Fruit fly (Drosophila melanogaster) whole organism, embryonic: ENCODE measurements around the gene odd.
A peak's percentile ranks its signal among the peaks of the same experiment; 100 is the strongest.

Source experiments
- Atf6 ChIP-seq: fragments of 200-800 bp; sonication (Bioruptor generic); IDR thresholded peaks from 2 replicates; pipeline ENCODE4 v1.3.6; 2022; ENCODE audit warnings: missing biosample characterization, missing genetic modification characterization
- Blimp-1 ChIP-seq: fragments of 200-800 bp; sonication (Bioruptor generic); optimal IDR thresholded peaks from 3 replicates; lab custom pipeline; 2018; ENCODE audit warnings: missing biosample characterization, missing genetic modification characterization, mild to moderate bottlenecking, moderate library complexity, missing genetic modification reagents
- CG4282 ChIP-seq: fragments of 200-800 bp; sonication (Bioruptor generic); optimal IDR thresholded peaks from 2 replicates; lab custom pipeline; 2016; ENCODE audit warnings: missing biosample characterization, missing genetic modification characterization
- CG4360 ChIP-seq: fragments of 200-800 bp; sonication (Bioruptor generic); IDR thresholded peaks from 2 replicates; pipeline ENCODE4 v1.3.6; 2022; ENCODE audit warnings: missing biosample characterization, missing genetic modification characterization
- CG8478 ChIP-seq: fragments of >200 bp; optimal IDR thresholded peaks from 2 replicates; lab custom pipeline; 2018
- CG9876 ChIP-seq: fragments of 200-800 bp; sonication (Bioruptor generic); optimal IDR thresholded peaks from 2 replicates; lab custom pipeline; 2016; ENCODE audit warnings: missing biosample characterization, missing genetic modification characterization
- Dek ChIP-seq: fragments of 200-800 bp; sonication (Bioruptor generic); optimal IDR thresholded peaks from 3 replicates; lab custom pipeline; 2019; ENCODE audit warnings: missing biosample characterization, mild to moderate bottlenecking, missing genetic modification characterization, moderate library complexity
- Fer3 ChIP-seq: fragments of 200-800 bp; sonication (Bioruptor generic); optimal IDR thresholded peaks from 2 replicates; lab custom pipeline; 2018; ENCODE audit warnings: missing biosample characterization, mild to moderate bottlenecking, missing genetic modification characterization, moderate library complexity
- ase ChIP-seq: fragments of 200-800 bp; sonication (Bioruptor generic); IDR thresholded peaks from 3 replicates; pipeline ENCODE4 v1.3.6; 2022; ENCODE audit warnings: missing biosample characterization, missing genetic modification characterization
- jumu ChIP-seq: fragments of 200-800 bp; sonication (Bioruptor generic); optimal IDR thresholded peaks from 3 replicates; lab custom pipeline; 2016; ENCODE audit warnings: missing biosample characterization, missing genetic modification characterization

DNA sequence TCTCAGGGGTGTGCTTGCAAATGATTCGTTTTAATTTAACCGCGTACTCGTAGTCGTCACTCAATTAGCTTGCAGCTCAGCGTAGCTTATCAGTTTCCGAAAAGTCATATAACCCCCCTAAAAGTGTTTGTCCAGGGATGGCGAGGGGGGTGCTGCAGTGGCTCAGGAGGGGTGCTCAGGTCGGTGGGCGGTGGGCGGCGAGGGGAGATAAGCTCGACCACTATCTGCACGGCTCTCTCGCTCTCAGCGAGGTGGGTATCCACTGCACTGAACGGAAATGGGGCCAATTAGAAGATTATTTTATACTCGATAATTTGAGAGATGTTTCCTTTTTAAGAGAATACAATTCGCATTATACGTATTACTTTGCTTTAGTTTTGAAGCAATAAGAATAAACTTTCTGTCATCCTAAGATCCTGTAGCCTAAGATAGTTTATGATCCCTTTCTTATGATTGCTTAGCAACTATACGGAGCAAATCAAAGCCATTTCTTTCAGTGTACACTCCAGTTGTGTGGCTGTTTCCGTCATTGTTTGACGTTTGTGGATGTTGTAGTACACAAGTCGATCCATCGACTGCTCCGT lies 33.3 kb downstream of the odd start:
- TF ChIP-seq CG4282 (GFP tag; lab: Kevin White, UChicago) (no peak), jumu (GFP tag; lab: Kevin White, UChicago) (peak; percentile 53), Atf6 (GFP tag; lab: Robert Waterston, UW) (peak; percentile 36; the same call in 1 of the 2 replicates), Dek (tag; lab: Kevin White, UChicago) (peak; percentile 54), Blimp-1 (GFP tag; lab: Kevin White, UChicago) (peak; percentile 66), ase (GFP tag; lab: Robert Waterston, UW) (0 out of 3 replicates have a peak, but pooled peaks have one; percentile 37), CG8478 (lab: Kevin White, UChicago) (no peak), CG9876 (GFP tag; lab: Kevin White, UChicago) (no peak), CG4360 (GFP tag; lab: Robert Waterston, UW) (no peak), Fer3 (tag; lab: Kevin White, UChicago) (peak; percentile 65)
